Fruit fly (Drosophila melanogaster) Kc167 (cell line): ENCODE measurements around the gene CG31207.

Source experiments
- Myc ChIP-seq: fragments of >200 bp; optimal IDR thresholded peaks from 2 replicates; lab custom pipeline; 2017; ENCODE audit warnings: missing external identifiers
- Sin3A ChIP-seq: fragments of >200 bp; optimal IDR thresholded peaks from 2 replicates; lab custom pipeline; 2018; ENCODE audit warnings: missing external identifiers
- h ChIP-seq: fragments of >200 bp; optimal IDR thresholded peaks from 3 replicates; lab custom pipeline; 2018; ENCODE audit warnings: missing external identifiers
- insv ChIP-seq: fragments of >200 bp; optimal IDR thresholded peaks from 3 replicates; lab custom pipeline; 2018; ENCODE audit warnings: missing external identifiers
- psq ChIP-seq: fragments of >200 bp; optimal IDR thresholded peaks from 2 replicates; lab custom pipeline; 2017; ENCODE audit warnings: missing external identifiers
- ttk ChIP-seq: sonication (Bioruptor generic); optimal IDR thresholded peaks from 2 replicates; lab custom pipeline; 2017; ENCODE audit warnings: missing external identifiers

Gene CG31207

dm6 chr3R:21059486-21060356, 12.9 kb upstream of the CG31207 start:
- TF ChIP-seq h (lab: Kevin White, UChicago): no peak
- TF ChIP-seq Sin3A (lab: Kevin White, UChicago): no peak
- no peak for TF ChIP-seq Myc (lab: Kevin White, UChicago)
- no peak for TF ChIP-seq insv
- no peak for TF ChIP-seq psq
- TF ChIP-seq ttk (lab: Kevin White, UChicago): no peak

- no peak for TF ChIP-seq ttk (lab: Kevin White, UChicago)
- no peak for TF ChIP-seq psq
- no peak for TF ChIP-seq insv
- TF ChIP-seq Myc (lab: Kevin White, UChicago): no peak
- no peak for TF ChIP-seq Sin3A (lab: Kevin White, UChicago)
- TF ChIP-seq h (lab: Kevin White, UChicago): no peak
Observed at dm6 chr3R:21057519-21057918, 10.7 kb upstream of the CG31207 start.

- TF ChIP-seq insv: no peak
- no peak for TF ChIP-seq ttk (lab: Kevin White, UChicago)
- TF ChIP-seq psq: no peak
- no peak for TF ChIP-seq Myc (lab: Kevin White, UChicago)
- no peak for TF ChIP-seq Sin3A (lab: Kevin White, UChicago)
- TF ChIP-seq h (lab: Kevin White, UChicago): no peak
Observed at dm6 chr3R:21050875-21051274, 4.0 kb upstream of the CG31207 start, which contains the start of gene Jhbp15. TSS of gene Jhbp15 (minus strand) at chr3R:21050975.

- no peak for TF ChIP-seq h (lab: Kevin White, UChicago)
- TF ChIP-seq Sin3A (lab: Kevin White, UChicago): no peak
- TF ChIP-seq Myc (lab: Kevin White, UChicago): no peak
- no peak for TF ChIP-seq psq
- TF ChIP-seq insv: no peak
- TF ChIP-seq ttk (lab: Kevin White, UChicago): no peak
Observed at dm6 chr3R:21048729-21049128, 1.9 kb upstream of the CG31207 start, which contains the start of gene CG7079. TSS of gene CG7079 (minus strand) at chr3R:21048829.

- TF ChIP-seq ttk (lab: Kevin White, UChicago) (no peak), insv (no peak)
Observed at dm6 chr3R:21045742-21046141, 1.1 kb downstream of the CG31207 start, which contains the start of gene CG31189. TSS of gene CG31189 (minus strand) at chr3R:21045842.

- TF ChIP-seq h (lab: Kevin White, UChicago) (no peak), Sin3A (lab: Kevin White, UChicago) (no peak), ttk (lab: Kevin White, UChicago) (no peak), insv (no peak), psq (no peak), Myc (lab: Kevin White, UChicago) (no peak)
Observed at dm6 chr3R:21043549-21044118, 3.2 kb downstream of the CG31207 start, which contains the start of gene CG12278. TSS of gene CG12278 (plus strand) at chr3R:21044068.

- TF ChIP-seq Sin3A (lab: Kevin White, UChicago) (no peak), insv (no peak), h (lab: Kevin White, UChicago) (no peak), psq (no peak), ttk (lab: Kevin White, UChicago) (no peak), Myc (lab: Kevin White, UChicago) (no peak)
Observed at dm6 chr3R:21042399-21042798, 4.4 kb downstream of the CG31207 start, which contains the start of gene Dhc93AB. TSS of gene Dhc93AB (minus strand) at chr3R:21042499.

dm6 chr3R:21025508-21025907, 21.3 kb downstream of the CG31207 start:
- TF ChIP-seq Myc (lab: Kevin White, UChicago): no peak
- TF ChIP-seq psq: no peak
- TF ChIP-seq ttk (lab: Kevin White, UChicago): no peak
- TF ChIP-seq h (lab: Kevin White, UChicago): no peak

dm6 chr3R:21023902-21024541, 22.8 kb downstream of the CG31207 start, which contains the start of gene peg:
TSS of gene peg (minus strand) at chr3R:21024163.
- TF ChIP-seq Sin3A (lab: Kevin White, UChicago) (no peak), ttk (lab: Kevin White, UChicago) (no peak), Myc (lab: Kevin White, UChicago) (no peak), insv (no peak), h (lab: Kevin White, UChicago) (no peak), psq (no peak)

- TF ChIP-seq insv (no peak), ttk (lab: Kevin White, UChicago) (no peak), Myc (lab: Kevin White, UChicago) (no peak), psq (no peak), h (lab: Kevin White, UChicago) (no peak), Sin3A (lab: Kevin White, UChicago) (no peak)
Observed at dm6 chr3R:21022769-21023517, 23.9 kb downstream of the CG31207 start.

dm6 chr3R:21019073-21019472, 27.8 kb downstream of the CG31207 start:
- TF ChIP-seq insv: no peak
- TF ChIP-seq h (lab: Kevin White, UChicago): no peak
